Fruit fly (Drosophila melanogaster) whole organism, embryonic: ENCODE results near the gene Ufsp2.

Experiments
- CG10274 ChIP-seq: fragments of 200-800 bp; sonication (Bioruptor generic); optimal IDR thresholded peaks from 3 replicates; lab custom pipeline; 2017; ENCODE audit warnings: missing biosample characterization, mild to moderate bottlenecking, missing genetic modification characterization
- CG11504 ChIP-seq: fragments of 200-800 bp; sonication (Bioruptor generic); optimal IDR thresholded peaks from 3 replicates; lab custom pipeline; 2019; ENCODE audit warnings: missing biosample characterization, mild to moderate bottlenecking, missing genetic modification characterization, moderate library complexity
- CG12391 ChIP-seq: fragments of 200-800 bp; sonication (Bioruptor generic); optimal IDR thresholded peaks from 3 replicates; lab custom pipeline; 2018; ENCODE audit warnings: missing biosample characterization, mild to moderate bottlenecking, missing genetic modification characterization, moderate library complexity
- CG12769 ChIP-seq: fragments of 200-800 bp; sonication (Bioruptor generic); optimal IDR thresholded peaks from 2 replicates; lab custom pipeline; 2019; ENCODE audit warnings: missing biosample characterization, mild to moderate bottlenecking, missing genetic modification characterization, moderate library complexity
- CG14050 ChIP-seq: fragments of 200-800 bp; sonication (Bioruptor generic); IDR thresholded peaks from 3 replicates; pipeline ENCODE4 v1.3.6; 2022; ENCODE audit warnings: missing biosample characterization, missing genetic modification characterization
- CG14441 ChIP-seq: fragments of 200-800 bp; sonication (Bioruptor generic); IDR thresholded peaks from 2 replicates; pipeline ENCODE4 v1.3.6; 2022; ENCODE audit warnings: missing biosample characterization, missing genetic modification characterization
- CG15011 ChIP-seq: fragments of 200-800 bp; sonication (Bioruptor generic); optimal IDR thresholded peaks from 3 replicates; lab custom pipeline; 2018; ENCODE audit warnings: missing biosample characterization, mild to moderate bottlenecking, missing genetic modification characterization
- CG15479 ChIP-seq: fragments of 200-800 bp; sonication (Bioruptor generic); optimal IDR thresholded peaks from 3 replicates; lab custom pipeline; 2019; ENCODE audit warnings: missing biosample characterization, mild to moderate bottlenecking, missing genetic modification characterization, moderate library complexity
- CG2199 ChIP-seq: fragments of 200-800 bp; sonication (Bioruptor generic); IDR thresholded peaks from 3 replicates; pipeline ENCODE4 v1.3.6; 2022; ENCODE audit warnings: missing biosample characterization, missing genetic modification characterization
- CG2678 ChIP-seq: fragments of 200-800 bp; sonication (Bioruptor generic); optimal IDR thresholded peaks from 3 replicates; lab custom pipeline; 2019; ENCODE audit warnings: missing biosample characterization, mild to moderate bottlenecking, missing genetic modification characterization, moderate library complexity
- CG3847 ChIP-seq: fragments of 200-800 bp; sonication (Bioruptor generic); IDR thresholded peaks from 2 replicates; pipeline ENCODE4 v1.3.6; 2022; ENCODE audit warnings: missing biosample characterization, missing genetic modification characterization
- CG4360 ChIP-seq: fragments of 200-800 bp; sonication (Bioruptor generic); IDR thresholded peaks from 2 replicates; pipeline ENCODE4 v1.3.6; 2022; ENCODE audit warnings: missing biosample characterization, missing genetic modification characterization
- CG4424 ChIP-seq: fragments of 200-800 bp; sonication (Bioruptor generic); optimal IDR thresholded peaks from 3 replicates; lab custom pipeline; 2016; ENCODE audit warnings: missing biosample characterization, missing genetic modification characterization
- CG6683 ChIP-seq: fragments of 200-800 bp; sonication (Bioruptor generic); optimal IDR thresholded peaks from 2 replicates; lab custom pipeline; 2017; ENCODE audit warnings: missing biosample characterization, mild to moderate bottlenecking, missing genetic modification characterization, missing genetic modification reagents
- CG7839 ChIP-seq: fragments of 200-800 bp; sonication (Bioruptor generic); optimal IDR thresholded peaks from 3 replicates; lab custom pipeline; 2018; ENCODE audit warnings: missing biosample characterization, mild to moderate bottlenecking, missing genetic modification characterization, moderate library complexity
- CG8281 ChIP-seq: fragments of 200-800 bp; sonication (Bioruptor generic); optimal IDR thresholded peaks from 2 replicates; lab custom pipeline; 2018; ENCODE audit warnings: missing biosample characterization, mild to moderate bottlenecking, missing genetic modification characterization, moderate library complexity
- CG8290 ChIP-seq, 3 experiments: fragments of 200-800 bp; sonication (Bioruptor generic); optimal IDR thresholded peaks; 2 replicates each; lab custom pipeline; 2016 to 2019; ENCODE audit warnings: missing biosample characterization in 3 of 3, missing genetic modification characterization in 3 of 3, mild to moderate bottlenecking in 2 of 3, moderate library complexity in 1 of 3
- CG8924 ChIP-seq: fragments of 200-800 bp; optimal IDR thresholded peaks from 3 replicates; lab custom pipeline; 2019; ENCODE audit warnings: missing biosample characterization, mild to moderate bottlenecking, missing genetic modification characterization, moderate library complexity
- CoRest ChIP-seq: fragments of 200-800 bp; sonication (Bioruptor generic); optimal IDR thresholded peaks from 3 replicates; lab custom pipeline; 2018; ENCODE audit warnings: missing biosample characterization, mild to moderate bottlenecking, missing genetic modification characterization, moderate library complexity
- D ChIP-seq, 2 experiments: fragments of 200-800 bp in 1 of 2; fragments of >200 bp in 1 of 2; sonication (Bioruptor generic) in 1 of 2; optimal IDR thresholded peaks; 2 replicates in 1 of 2; 3 replicates in 1 of 2; lab custom pipeline; 2017; ENCODE audit warnings: mild to moderate bottlenecking in 1 of 2, missing biosample characterization in 1 of 2, missing genetic modification characterization in 1 of 2, missing genetic modification reagents in 1 of 2
- Dp ChIP-seq: fragments of 200-800 bp; sonication (Bioruptor generic); optimal IDR thresholded peaks from 2 replicates; lab custom pipeline; 2018; ENCODE audit warnings: missing biosample characterization, mild to moderate bottlenecking, missing genetic modification characterization, moderate library complexity
- Hr78 ChIP-seq, 2 experiments: fragments of 200-800 bp in 1 of 2; fragments of >200 bp in 1 of 2; sonication (Bioruptor generic) in 1 of 2; optimal IDR thresholded peaks; 2 replicates each; lab custom pipeline; 2017 to 2019; ENCODE audit warnings: missing biosample characterization in 2 of 2, missing genetic modification characterization in 2 of 2, mild to moderate bottlenecking in 1 of 2, moderate library complexity in 1 of 2
- Med ChIP-seq: fragments of 200-800 bp; sonication (Bioruptor generic); peaks from one replicate; lab custom pipeline; 2016; ENCODE audit warnings: missing biosample characterization, missing genetic modification characterization, mild to moderate bottlenecking, inconsistent platforms, moderate library complexity
- Oli ChIP-seq: fragments of 200-800 bp; sonication (Bioruptor generic); optimal IDR thresholded peaks from 2 replicates; lab custom pipeline; 2018; ENCODE audit warnings: missing biosample characterization, mild to moderate bottlenecking, missing genetic modification characterization, moderate library complexity
- Rfx ChIP-seq: fragments of 200-800 bp; sonication (Bioruptor generic); IDR thresholded peaks from 2 replicates; pipeline ENCODE4 v1.3.6; 2022; ENCODE audit warnings: missing biosample characterization, missing genetic modification characterization
- bsh ChIP-seq, 2 experiments: fragments of 200-800 bp; sonication (Bioruptor generic); optimal IDR thresholded peaks; 2 replicates each; lab custom pipeline; 2017 to 2018; ENCODE audit warnings: mild to moderate bottlenecking in 2 of 2, missing biosample characterization in 2 of 2, missing genetic modification characterization in 2 of 2, moderate library complexity in 1 of 2
- ci ChIP-seq: fragments of 200-800 bp; sonication (Bioruptor generic); IDR thresholded peaks from 3 replicates; pipeline ENCODE4 v1.3.6; 2022; ENCODE audit warnings: missing biosample characterization, missing genetic modification characterization
- dmrt99B ChIP-seq: fragments of 200-800 bp; sonication (Bioruptor generic); optimal IDR thresholded peaks from 2 replicates; lab custom pipeline; 2018; ENCODE audit warnings: missing biosample characterization, mild to moderate bottlenecking, missing genetic modification characterization, moderate library complexity
- ewg ChIP-seq: fragments of 200-800 bp; sonication (Bioruptor generic); optimal IDR thresholded peaks from 3 replicates; lab custom pipeline; 2017; ENCODE audit warnings: mild to moderate bottlenecking, missing biosample characterization, missing genetic modification reagents, missing genetic modification characterization
- gem ChIP-seq: fragments of 200-800 bp; sonication (Bioruptor generic); optimal IDR thresholded peaks from 2 replicates; lab custom pipeline; 2019; ENCODE audit warnings: missing biosample characterization, mild to moderate bottlenecking, missing genetic modification characterization, moderate library complexity
- grau ChIP-seq: fragments of 200-800 bp; optimal IDR thresholded peaks from 3 replicates; lab custom pipeline; 2019; ENCODE audit warnings: missing biosample characterization, mild to moderate bottlenecking, missing genetic modification characterization, moderate library complexity
- grn ChIP-seq: fragments of 200-800 bp; sonication (Bioruptor generic); optimal IDR thresholded peaks from 3 replicates; lab custom pipeline; 2017; ENCODE audit warnings: missing biosample characterization, missing genetic modification characterization
- hkb ChIP-seq, 2 experiments: fragments of 200-800 bp in 1 of 2; fragments of >200 bp in 1 of 2; sonication (Bioruptor generic) in 1 of 2; IDR thresholded peaks in 1 of 2; optimal IDR thresholded peaks in 1 of 2; 2 replicates each; pipeline versions ENCODE4 v1.3.6 to Lab custom; 2017 to 2022; ENCODE audit warnings: missing biosample characterization in 1 of 2, missing genetic modification characterization in 1 of 2
- kay ChIP-seq: fragments of 200-800 bp; sonication (Bioruptor generic); optimal IDR thresholded peaks from 2 replicates; lab custom pipeline; 2016; ENCODE audit warnings: missing biosample characterization, missing genetic modification characterization
- lab ChIP-seq: fragments of 200-800 bp; sonication (Bioruptor generic); optimal IDR thresholded peaks from 3 replicates; lab custom pipeline; 2017; ENCODE audit warnings: missing biosample characterization, missing genetic modification characterization, mild to moderate bottlenecking, moderate library complexity, missing genetic modification reagents
- mirr ChIP-seq: fragments of 200-800 bp; sonication (Bioruptor generic); optimal IDR thresholded peaks from 3 replicates; lab custom pipeline; 2018; ENCODE audit warnings: missing biosample characterization, mild to moderate bottlenecking, missing genetic modification characterization
- nom ChIP-seq: fragments of 200-800 bp; sonication (Bioruptor generic); optimal IDR thresholded peaks from 2 replicates; lab custom pipeline; 2017; ENCODE audit warnings: missing biosample characterization, missing genetic modification characterization, mild to moderate bottlenecking, moderate library complexity, missing genetic modification reagents
- prd ChIP-seq, 3 experiments: fragments of >200 bp in 2 of 3; fragments of 200-800 bp in 1 of 3; sonication (Bioruptor generic) in 1 of 3; optimal IDR thresholded peaks in 2 of 3; IDR thresholded peaks in 1 of 3; 2 replicates in 2 of 3; 3 replicates in 1 of 3; pipeline versions ENCODE4 v1.3.6 to Lab custom; 2017 to 2022; ENCODE audit warnings: missing biosample characterization in 1 of 3, missing genetic modification characterization in 1 of 3
- ranshi ChIP-seq: fragments of 200-800 bp; sonication (Bioruptor generic); IDR thresholded peaks from 2 replicates; pipeline ENCODE4 v1.3.6; 2022; ENCODE audit warnings: missing biosample characterization, missing genetic modification characterization
- sd ChIP-seq: fragments of 200-800 bp; sonication (Bioruptor generic); optimal IDR thresholded peaks from 3 replicates; lab custom pipeline; 2018; ENCODE audit warnings: missing biosample characterization, mild to moderate bottlenecking, missing genetic modification characterization, moderate library complexity
- sens ChIP-seq: fragments of 200-800 bp; sonication (Bioruptor generic); peaks from one replicate; lab custom pipeline; 2016; ENCODE audit warnings: missing biosample characterization, missing genetic modification characterization
- sim ChIP-seq: fragments of 200-800 bp; sonication (Bioruptor generic); IDR thresholded peaks from 2 replicates; pipeline ENCODE4 v1.3.6; 2022; ENCODE audit warnings: missing biosample characterization, missing genetic modification characterization
- sob ChIP-seq: fragments of 200-800 bp; sonication (Bioruptor generic); IDR thresholded peaks from 2 replicates; pipeline ENCODE4 v1.3.6; 2022; ENCODE audit warnings: missing biosample characterization, missing genetic modification characterization
- wdn ChIP-seq: fragments of 200-800 bp; sonication (Bioruptor generic); IDR thresholded peaks from 2 replicates; pipeline ENCODE4 v1.3.6; 2022; ENCODE audit warnings: missing biosample characterization, missing genetic modification characterization

Ufsp2 gene

DNA sequence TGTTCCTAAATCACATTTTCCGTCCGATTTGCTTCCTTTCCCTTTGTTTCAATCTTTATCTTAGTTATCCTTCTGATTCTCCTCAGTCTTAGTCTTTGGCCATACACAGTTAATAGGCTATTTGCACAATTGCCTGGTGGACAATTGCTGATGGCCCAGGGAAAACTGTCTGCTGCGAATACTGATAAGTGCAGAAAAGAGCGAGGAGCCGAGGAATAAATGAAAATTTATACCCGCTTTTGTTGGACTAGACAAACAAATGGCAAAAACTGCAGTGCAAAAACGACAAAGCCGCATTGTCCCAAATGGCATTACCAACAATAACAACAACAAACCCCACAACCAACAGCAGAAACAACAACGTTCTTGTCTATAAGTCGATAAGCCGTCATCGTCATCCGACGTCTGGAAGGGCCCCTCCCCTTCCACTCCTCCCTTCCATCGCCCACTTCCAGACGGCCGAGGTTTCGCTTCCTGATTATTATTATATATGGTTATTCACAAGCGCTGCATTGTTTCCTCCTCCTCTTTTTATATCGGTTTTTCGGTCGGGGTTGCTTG is 17.8 kb downstream of the Ufsp2 start (continued):
- peak; percentile 3 for TF ChIP-seq nom (GFP tag; lab: Kevin White, UChicago)
- TF ChIP-seq CG8281 = no peak
- no peak for TF ChIP-seq mirr (GFP tag; lab: Kevin White, UChicago)
- TF ChIP-seq sd = no peak
- peak; percentile 54; the same call in 1 of the 2 replicates for TF ChIP-seq CG4360 (GFP tag; lab: Robert Waterston, UW)
- TF ChIP-seq CG15479 = peak; percentile 92
- TF ChIP-seq CG2199 (GFP tag; lab: Robert Waterston, UW) = 0 out of 3 replicates have a peak, but pooled peaks have one; percentile 37
- peak; percentile 82 for TF ChIP-seq D (optimal IDR thresholded peaks at IDR 0.05; lab: Kevin White, UChicago)
- TF ChIP-seq D (GFP tag; optimal IDR thresholded peaks at IDR 0.05; lab: Kevin White, UChicago) = no peak
- no peak for TF ChIP-seq CG15011 (GFP tag; lab: Kevin White, UChicago)
- no peak for TF ChIP-seq sim
- TF ChIP-seq ewg (GFP tag; lab: Kevin White, UChicago) = no peak

dm6 chr3L:15595175-15595724 is 18.9 kb downstream of the Ufsp2 start:
- TF ChIP-seq Oli (tag; lab: Kevin White, UChicago) = peak; percentile 30
- TF ChIP-seq lab (GFP tag; lab: Kevin White, UChicago) = peak; percentile 29
- peak; percentile 63 for TF ChIP-seq CG15479
- TF ChIP-seq CG8290 (GFP tag; optimal IDR thresholded peaks at IDR 0.05; lab: Kevin White, UChicago) = no peak
- peak in 1 of 2 experiments; percentile 21 for TF ChIP-seq CG8290 (tag; optimal IDR thresholded peaks at IDR 0.05; lab: Kevin White, UChicago)
- TF ChIP-seq dmrt99B (tag; lab: Kevin White, UChicago) = peak; percentile 10
- TF ChIP-seq CG14441 = 0 out of 2 replicates have a peak, but pooled peaks have one; percentile 37
- TF ChIP-seq Med (GFP tag; lab: Kevin White, UChicago) = peak; percentile 78
- TF ChIP-seq CG10274 = no peak
- 0 out of 3 replicates have a peak, but pooled peaks have one; percentile 39 for TF ChIP-seq ci
- TF ChIP-seq CG6683 = no peak
- TF ChIP-seq ranshi (GFP tag; lab: Robert Waterston, UW) = peak; percentile 44; the same call in 1 of the 2 replicates
- TF ChIP-seq hkb (optimal IDR thresholded peaks at IDR 0.05; lab: Kevin White, UChicago) = no peak
- 0 out of 2 replicates have a peak, but pooled peaks have one; percentile 10 for TF ChIP-seq hkb (GFP tag; IDR thresholded peaks at IDR 0.05; lab: Robert Waterston, UW)
- no peak for TF ChIP-seq CG3847
- TF ChIP-seq CG2678 = peak; percentile 6
- TF ChIP-seq CG14050 (GFP tag; lab: Robert Waterston, UW) = 0 out of 3 replicates have a peak, but pooled peaks have one; percentile 27
- peak; percentile 8 for TF ChIP-seq kay (GFP tag; lab: Kevin White, UChicago)
- peak in 1 of 2 experiments; percentile 29 for TF ChIP-seq bsh (GFP tag; optimal IDR thresholded peaks at IDR 0.05; lab: Kevin White, UChicago)
- TF ChIP-seq Hr78 (GFP tag; optimal IDR thresholded peaks at IDR 0.05; lab: Kevin White, UChicago) = peak in 1 of 2 experiments; percentile 17
- TF ChIP-seq Rfx = peak; percentile 14; the same call in 1 of the 2 replicates
- TF ChIP-seq CoRest (tag; lab: Kevin White, UChicago) = peak; percentile 8
- 0 out of 2 replicates have a peak, but pooled peaks have one; percentile 17 for TF ChIP-seq wdn (GFP tag; lab: Robert Waterston, UW)
- peak; percentile 46 for TF ChIP-seq grn
- TF ChIP-seq CG11504 (tag; lab: Kevin White, UChicago) = peak; percentile 24
- no peak for TF ChIP-seq Dp
- peak; percentile 68 for TF ChIP-seq sens (GFP tag; lab: Kevin White, UChicago)
- TF ChIP-seq gem (tag; lab: Kevin White, UChicago) = peak; percentile 31
- TF ChIP-seq CG7839 (tag; lab: Kevin White, UChicago) = peak; percentile 21
- no peak for TF ChIP-seq sob (GFP tag; lab: Robert Waterston, UW)
- no peak for TF ChIP-seq CG4424 (GFP tag; lab: Kevin White, UChicago)
- TF ChIP-seq grau (tag; lab: Kevin White, UChicago) = peak; percentile 23
- TF ChIP-seq CG12769 (tag; lab: Kevin White, UChicago) = peak; percentile 5
- no peak for TF ChIP-seq prd (optimal IDR thresholded peaks at IDR 0.05; lab: Kevin White, UChicago)
- 0 out of 3 replicates have a peak, but pooled peaks have one; percentile 26 for TF ChIP-seq prd (GFP tag; IDR thresholded peaks at IDR 0.05; lab: Robert Waterston, UW)
- TF ChIP-seq CG8924 (tag; lab: Kevin White, UChicago) = peak; percentile 10
- TF ChIP-seq CG12391 (tag; lab: Kevin White, UChicago) = peak; percentile 23
